Worm (Caenorhabditis elegans) whole organism, mixed stage, embryonic: ENCODE data around the gene F16H6.7.

Source experiments
- ceh-83 ChIP-seq: fragments of 200-800 bp; sonication (Bioruptor generic); optimal IDR thresholded peaks from 2 replicates; lab custom pipeline; 2018; ENCODE audit warnings: mild to moderate bottlenecking, missing genetic modification characterization, missing compliant biosample characterization
- drap-1 ChIP-seq: fragments of 200-800 bp; sonication (Bioruptor generic); optimal IDR thresholded peaks from 3 replicates; lab custom pipeline; 2018; ENCODE audit warnings: mild to moderate bottlenecking, missing genetic modification characterization, missing compliant biosample characterization
- elt-1 ChIP-seq: sonication (generic microtip); optimal IDR thresholded peaks from 2 replicates; lab custom pipeline; 2017; ENCODE audit warnings: missing genetic modification characterization, mild to moderate bottlenecking, missing compliant biosample characterization, antibody characterized with exemption, moderate library complexity, borderline replicate concordance; ENCODE audit not compliant: insufficient read depth
- elt-3 ChIP-seq: fragments of 150-350 bp; optimal IDR thresholded peaks from 2 replicates; lab custom pipeline; 2014; ENCODE audit warnings: missing biosample characterization, missing genetic modification characterization
- nhr-12 ChIP-seq: fragments of 150-350 bp; optimal IDR thresholded peaks from 2 replicates; lab custom pipeline; 2014; ENCODE audit warnings: missing biosample characterization, missing genetic modification characterization
- nhr-76 ChIP-seq: sonication (generic microtip); optimal IDR thresholded peaks from 2 replicates; lab custom pipeline; 2017; ENCODE audit warnings: missing biosample characterization, missing genetic modification characterization
- pha-4 ChIP-seq: fragments of 150-350 bp; optimal IDR thresholded peaks from 2 replicates; lab custom pipeline; 2018; ENCODE audit warnings: missing biosample characterization, missing genetic modification reagents, missing genetic modification characterization
- snpc-4 ChIP-seq: fragments of 150-350 bp; optimal IDR thresholded peaks from 2 replicates; lab custom pipeline; 2014; ENCODE audit warnings: missing biosample characterization, missing genetic modification characterization
- sptf-1 ChIP-seq: sonication (generic microtip); optimal IDR thresholded peaks from 2 replicates; lab custom pipeline; 2017; ENCODE audit warnings: mild to moderate bottlenecking, missing genetic modification characterization, moderate library complexity, missing compliant biosample characterization
- tbx-8 ChIP-seq: fragments of 200-800 bp; sonication (Bioruptor generic); optimal IDR thresholded peaks from 2 replicates; lab custom pipeline; 2018; ENCODE audit warnings: mild to moderate bottlenecking, missing genetic modification characterization, moderate library complexity, missing compliant biosample characterization
- unc-39 ChIP-seq: fragments of 150-350 bp; optimal IDR thresholded peaks from 2 replicates; lab custom pipeline; 2014; ENCODE audit warnings: missing biosample characterization, missing genetic modification characterization
- zip-8 ChIP-seq: fragments of 150-350 bp; optimal IDR thresholded peaks from 2 replicates; lab custom pipeline; 2014; ENCODE audit warnings: missing biosample characterization, missing genetic modification characterization
- ztf-11 ChIP-seq: fragments of 150-350 bp; optimal IDR thresholded peaks from 2 replicates; lab custom pipeline; 2014; ENCODE audit warnings: missing biosample characterization, missing genetic modification characterization

DNA sequence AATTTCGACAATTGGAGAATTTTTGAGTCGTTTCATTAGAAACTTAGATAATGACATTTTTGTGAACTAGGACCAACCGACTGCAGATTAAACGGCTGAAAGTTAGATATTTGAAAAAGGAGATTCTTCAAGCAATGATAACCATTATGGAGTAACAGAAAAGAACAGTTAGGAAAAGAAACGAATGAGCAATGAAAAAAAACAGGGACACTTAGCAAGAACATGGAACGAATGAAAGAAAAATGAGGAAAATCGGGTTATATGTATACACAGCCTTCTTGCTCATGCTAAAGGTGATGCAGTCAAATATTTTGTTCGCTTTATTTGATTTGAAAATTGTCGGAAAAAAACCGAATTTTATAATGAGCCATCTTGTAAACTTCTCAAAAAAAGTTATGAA is 15.4 kb upstream of the F16H6.7 start, which contains the start of gene F16H6.10:
- TF ChIP-seq zip-8 (no peak), nhr-76 (no peak), unc-39 (tag; lab: Kevin White, UChicago) (no peak), pha-4 (tag; lab: Kevin White, UChicago) (no peak), elt-3 (tag; lab: Kevin White, UChicago) (no peak), ztf-11 (no peak), snpc-4 (tag; lab: Kevin White, UChicago) (no peak), nhr-12 (tag; lab: Kevin White, UChicago) (no peak), ceh-83 (GFP tag; lab: Kevin White, UChicago) (no peak), sptf-1 (tag; lab: Kevin White, UChicago) (no peak), tbx-8 (GFP tag; lab: Kevin White, UChicago) (no peak), elt-1 (no peak), drap-1 (GFP tag; lab: Kevin White, UChicago) (no peak)
